Fruit fly (Drosophila melanogaster) whole organism, embryonic: ENCODE measurements around the gene CG12672.
A peak's percentile ranks its signal among the peaks of the same experiment; 100 is the strongest.

Experiments
- Adf1 ChIP-seq: fragments of 200-800 bp; sonication (Bioruptor generic); IDR thresholded peaks from 2 replicates; pipeline ENCODE4 v1.3.6; 2022; ENCODE audit warnings: missing biosample characterization, missing genetic modification characterization
- CG10366 ChIP-seq: fragments of 200-800 bp; sonication (Bioruptor generic); IDR thresholded peaks from 2 replicates; pipeline ENCODE4 v1.3.6; 2022; ENCODE audit warnings: missing biosample characterization, missing genetic modification characterization
- CG11695 ChIP-seq: fragments of 200-800 bp; sonication (Bioruptor generic); IDR thresholded peaks from 3 replicates; pipeline ENCODE4 v1.3.6; 2022; ENCODE audit warnings: missing biosample characterization, missing genetic modification characterization
- CG12236 ChIP-seq: fragments of 200-800 bp; sonication (Bioruptor generic); optimal IDR thresholded peaks from 2 replicates; lab custom pipeline; 2016; ENCODE audit warnings: missing biosample characterization, missing genetic modification characterization
- CG13894 ChIP-seq: fragments of 200-800 bp; sonication (Bioruptor generic); optimal IDR thresholded peaks from 3 replicates; lab custom pipeline; 2018; ENCODE audit warnings: missing biosample characterization, mild to moderate bottlenecking, missing genetic modification characterization, moderate library complexity
- CG14441 ChIP-seq: fragments of 200-800 bp; sonication (Bioruptor generic); IDR thresholded peaks from 2 replicates; pipeline ENCODE4 v1.3.6; 2022; ENCODE audit warnings: missing biosample characterization, missing genetic modification characterization
- CG15479 ChIP-seq: fragments of 200-800 bp; sonication (Bioruptor generic); optimal IDR thresholded peaks from 3 replicates; lab custom pipeline; 2019; ENCODE audit warnings: missing biosample characterization, mild to moderate bottlenecking, missing genetic modification characterization, moderate library complexity
- CG16779 ChIP-seq: fragments of 200-800 bp; sonication (Bioruptor generic); IDR thresholded peaks from 2 replicates; pipeline ENCODE4 v1.3.6; 2022; ENCODE audit warnings: missing biosample characterization, missing genetic modification characterization
- CG17568 ChIP-seq: fragments of 200-800 bp; sonication (Bioruptor generic); optimal IDR thresholded peaks from 2 replicates; lab custom pipeline; 2018; ENCODE audit warnings: missing biosample characterization, mild to moderate bottlenecking, missing genetic modification characterization, moderate library complexity
- CG1832 ChIP-seq: fragments of 200-800 bp; sonication (Bioruptor generic); optimal IDR thresholded peaks from 2 replicates; lab custom pipeline; 2017; ENCODE audit warnings: missing biosample characterization, mild to moderate bottlenecking, missing genetic modification characterization, inconsistent platforms
- CG31441 ChIP-seq: fragments of 200-800 bp; sonication (Bioruptor generic); IDR thresholded peaks from 2 replicates; pipeline ENCODE4 v1.3.6; 2022; ENCODE audit warnings: missing biosample characterization, missing genetic modification characterization
- CG32532 ChIP-seq: fragments of 200-800 bp; sonication (Bioruptor generic); IDR thresholded peaks from 2 replicates; pipeline ENCODE4 v1.3.6; 2022; ENCODE audit warnings: missing biosample characterization, missing genetic modification characterization
- CG34224 ChIP-seq: fragments of 200-800 bp; sonication (Bioruptor generic); IDR thresholded peaks from 3 replicates; pipeline ENCODE4 v1.3.6; 2022; ENCODE audit warnings: missing biosample characterization, missing genetic modification characterization; ENCODE audit not compliant: partially characterized antibody
- CG6813 ChIP-seq: fragments of 200-800 bp; sonication (Bioruptor generic); optimal IDR thresholded peaks from 2 replicates; lab custom pipeline; 2017; ENCODE audit warnings: missing biosample characterization, missing genetic modification characterization, mild to moderate bottlenecking, moderate library complexity, missing genetic modification reagents
- CG8765 ChIP-seq: fragments of 200-800 bp; sonication (Bioruptor generic); IDR thresholded peaks from 2 replicates; pipeline ENCODE4 v1.3.6; 2022; ENCODE audit warnings: missing biosample characterization, missing genetic modification characterization
- CTCF ChIP-seq: fragments of 200-800 bp; sonication (Bioruptor generic); optimal IDR thresholded peaks from 2 replicates; lab custom pipeline; 2017; ENCODE audit warnings: missing biosample characterization, mild to moderate bottlenecking, missing genetic modification characterization, moderate library complexity
- Deaf1 ChIP-seq: fragments of 200-800 bp; optimal IDR thresholded peaks from 3 replicates; lab custom pipeline; 2019; ENCODE audit warnings: missing biosample characterization, mild to moderate bottlenecking, missing genetic modification characterization, moderate library complexity
- Doc3 ChIP-seq: fragments of 200-800 bp; sonication (Bioruptor generic); IDR thresholded peaks from 3 replicates; pipeline ENCODE4 v1.3.6; 2022; ENCODE audit warnings: missing biosample characterization, missing genetic modification characterization; ENCODE audit not compliant: partially characterized antibody
- Ets65A ChIP-seq: fragments of 200-800 bp; sonication (Bioruptor generic); peaks from one replicate; lab custom pipeline; 2016; ENCODE audit warnings: missing biosample characterization, missing genetic modification characterization
- Fer1 ChIP-seq: fragments of 200-800 bp; sonication (Bioruptor generic); optimal IDR thresholded peaks from 2 replicates; lab custom pipeline; 2017; ENCODE audit warnings: missing biosample characterization, mild to moderate bottlenecking, missing genetic modification characterization
- Meics ChIP-seq: fragments of 200-800 bp; sonication (Bioruptor generic); optimal IDR thresholded peaks from 2 replicates; lab custom pipeline; 2017; ENCODE audit warnings: missing biosample characterization, mild to moderate bottlenecking, missing genetic modification characterization
- Myb ChIP-seq: fragments of 200-800 bp; sonication (Bioruptor generic); optimal IDR thresholded peaks from 2 replicates; lab custom pipeline; 2016; ENCODE audit warnings: missing biosample characterization, missing genetic modification characterization
- NC2β ChIP-seq: fragments of 200-800 bp; sonication (Bioruptor generic); optimal IDR thresholded peaks from 2 replicates; lab custom pipeline; 2016; ENCODE audit warnings: missing biosample characterization, missing genetic modification characterization
- Tbp ChIP-seq: fragments of >200 bp; optimal IDR thresholded peaks from 2 replicates; lab custom pipeline; 2018; ENCODE audit warnings: missing biosample characterization, missing genetic modification characterization
- Trl ChIP-seq, 3 experiments: fragments of >200 bp in 2 of 3; fragments of 200-800 bp in 1 of 3; sonication (Bioruptor generic) in 1 of 3; optimal IDR thresholded peaks; 2 replicates in 1 of 3; 3 replicates in 2 of 3; lab custom pipeline; 2016 to 2017; ENCODE audit warnings: missing biosample characterization in 1 of 3, missing genetic modification characterization in 1 of 3
- abd-A ChIP-seq: fragments of 200-800 bp; sonication (Bioruptor generic); optimal IDR thresholded peaks from 3 replicates; lab custom pipeline; 2019; ENCODE audit warnings: missing biosample characterization, mild to moderate bottlenecking, missing genetic modification characterization, moderate library complexity
- aop ChIP-seq: fragments of 200-800 bp; sonication (Bioruptor generic); IDR thresholded peaks from 2 replicates; pipeline ENCODE4 v1.3.6; 2022; ENCODE audit warnings: missing biosample characterization, missing genetic modification characterization
- chinmo ChIP-seq: fragments of 200-800 bp; sonication (Bioruptor generic); IDR thresholded peaks from 4 replicates; pipeline ENCODE4 v1.3.6; 2022; ENCODE audit warnings: missing biosample characterization, missing genetic modification characterization; ENCODE audit not compliant: partially characterized antibody
- ci ChIP-seq: fragments of 200-800 bp; sonication (Bioruptor generic); IDR thresholded peaks from 3 replicates; pipeline ENCODE4 v1.3.6; 2022; ENCODE audit warnings: missing biosample characterization, missing genetic modification characterization
- gcm ChIP-seq: fragments of 200-800 bp; sonication (Bioruptor generic); optimal IDR thresholded peaks from 2 replicates; lab custom pipeline; 2019; ENCODE audit warnings: missing biosample characterization, mild to moderate bottlenecking, missing genetic modification characterization, moderate library complexity
- gfzf ChIP-seq: fragments of 200-800 bp; sonication (Bioruptor generic); optimal IDR thresholded peaks from 2 replicates; lab custom pipeline; 2016; ENCODE audit warnings: missing biosample characterization, mild to moderate bottlenecking, missing genetic modification characterization, moderate library complexity
- hkb ChIP-seq, 2 experiments: fragments of 200-800 bp in 1 of 2; fragments of >200 bp in 1 of 2; sonication (Bioruptor generic) in 1 of 2; IDR thresholded peaks in 1 of 2; optimal IDR thresholded peaks in 1 of 2; 2 replicates each; pipeline versions ENCODE4 v1.3.6 to Lab custom; 2017 to 2022; ENCODE audit warnings: missing biosample characterization in 1 of 2, missing genetic modification characterization in 1 of 2
- nau ChIP-seq: fragments of 200-800 bp; sonication (Bioruptor generic); optimal IDR thresholded peaks from 3 replicates; lab custom pipeline; 2017; ENCODE audit warnings: missing biosample characterization, mild to moderate bottlenecking, missing genetic modification characterization, missing genetic modification reagents
- pho ChIP-seq: fragments of 200-800 bp; sonication (Bioruptor generic); optimal IDR thresholded peaks from 2 replicates; lab custom pipeline; 2016; ENCODE audit warnings: missing biosample characterization, missing genetic modification characterization
- pita ChIP-seq: fragments of 200-800 bp; sonication (Bioruptor generic); optimal IDR thresholded peaks from 2 replicates; lab custom pipeline; 2017; ENCODE audit warnings: missing biosample characterization, mild to moderate bottlenecking, missing genetic modification characterization
- scrt ChIP-seq: fragments of 200-800 bp; sonication (Bioruptor generic); optimal IDR thresholded peaks from 2 replicates; lab custom pipeline; 2018; ENCODE audit warnings: missing biosample characterization, mild to moderate bottlenecking, missing genetic modification characterization, moderate library complexity
- unc-4 ChIP-seq: fragments of 200-800 bp; sonication (Bioruptor generic); IDR thresholded peaks from 2 replicates; pipeline ENCODE4 v1.3.6; 2022; ENCODE audit warnings: missing biosample characterization, missing genetic modification characterization; ENCODE audit not compliant: partially characterized antibody
- vvl ChIP-seq: fragments of 200-800 bp; sonication (Bioruptor generic); IDR thresholded peaks from 2 replicates; pipeline ENCODE4 v1.3.6; 2022; ENCODE audit warnings: missing biosample characterization, missing genetic modification characterization

Gene CG12672

DNA sequence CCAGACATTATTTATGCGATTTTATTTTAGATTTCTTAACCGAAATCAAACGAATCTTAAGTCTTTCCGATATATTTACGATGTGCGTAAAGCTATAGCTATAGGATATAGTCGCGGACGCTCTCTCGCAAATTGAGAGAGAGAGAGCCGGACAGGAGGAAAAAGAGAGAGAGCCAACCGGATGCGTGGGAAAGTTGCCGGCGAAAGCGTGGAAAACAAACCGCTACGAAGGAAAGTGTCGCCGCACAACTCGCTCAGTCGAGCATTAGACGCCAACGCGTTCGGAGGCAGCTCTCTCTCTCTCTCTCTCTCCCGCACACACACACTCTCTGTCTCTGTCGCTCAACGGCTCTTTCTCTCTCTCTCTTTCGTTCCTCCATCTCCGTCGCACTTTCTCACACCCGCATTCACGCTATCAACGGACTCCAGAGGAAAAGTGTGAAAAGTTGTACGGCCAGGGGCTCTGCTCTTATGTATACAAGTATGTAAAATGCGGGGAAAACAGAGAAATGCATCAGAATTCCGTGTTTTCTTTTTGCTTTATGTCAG, 16.3 kb upstream of the CG12672 start, which contains the start of gene CG6867 (continued):
- TF ChIP-seq Meics (GFP tag; lab: Kevin White, UChicago) = no peak
- no peak for TF ChIP-seq CG8765 (GFP tag; lab: Robert Waterston, UW)
- TF ChIP-seq CG16779 = 0 out of 2 replicates have a peak, but pooled peaks have one; percentile 44
- TF ChIP-seq unc-4 = 0 out of 2 replicates have a peak, but pooled peaks have one; percentile 21
- no peak for TF ChIP-seq Doc3 (GFP tag; lab: Robert Waterston, UW)
- no peak for TF ChIP-seq aop (GFP tag; lab: Robert Waterston, UW)
- TF ChIP-seq CG1832 (GFP tag; lab: Kevin White, UChicago) = peak; percentile 81
- peak; percentile 61 to 73 for TF ChIP-seq Trl (optimal IDR thresholded peaks at IDR 0.05; lab: Kevin White, UChicago)
- peak; percentile 3 for TF ChIP-seq Trl (GFP tag; optimal IDR thresholded peaks at IDR 0.05; lab: Kevin White, UChicago)
- no peak for TF ChIP-seq Fer1 (GFP tag; lab: Kevin White, UChicago)
- no peak for TF ChIP-seq hkb (optimal IDR thresholded peaks at IDR 0.05; lab: Kevin White, UChicago)
- TF ChIP-seq hkb (GFP tag; IDR thresholded peaks at IDR 0.05; lab: Robert Waterston, UW) = no peak
- TF ChIP-seq vvl (GFP tag; lab: Robert Waterston, UW) = peak; percentile 25; the same call in 1 of the 2 replicates
- no peak for TF ChIP-seq CG10366 (GFP tag; lab: Robert Waterston, UW)
- TF ChIP-seq pho (GFP tag; lab: Kevin White, UChicago) = no peak
- TF ChIP-seq Ets65A = peak; percentile 16
- TF ChIP-seq ci = peak; percentile 54; the same call in 1 of the 3 replicates
- no peak for TF ChIP-seq CG11695 (GFP tag; lab: Robert Waterston, UW)
- peak; percentile 3 for TF ChIP-seq nau
- TF ChIP-seq Deaf1 (tag; lab: Kevin White, UChicago) = peak; percentile 71
- no peak for TF ChIP-seq CG17568 (GFP tag; lab: Kevin White, UChicago)
- TF ChIP-seq abd-A (tag; lab: Kevin White, UChicago) = peak; percentile 30
- 0 out of 2 replicates have a peak, but pooled peaks have one; percentile 16 for TF ChIP-seq CG32532
- no peak for TF ChIP-seq CG15479 (GFP tag; lab: Kevin White, UChicago)

DNA sequence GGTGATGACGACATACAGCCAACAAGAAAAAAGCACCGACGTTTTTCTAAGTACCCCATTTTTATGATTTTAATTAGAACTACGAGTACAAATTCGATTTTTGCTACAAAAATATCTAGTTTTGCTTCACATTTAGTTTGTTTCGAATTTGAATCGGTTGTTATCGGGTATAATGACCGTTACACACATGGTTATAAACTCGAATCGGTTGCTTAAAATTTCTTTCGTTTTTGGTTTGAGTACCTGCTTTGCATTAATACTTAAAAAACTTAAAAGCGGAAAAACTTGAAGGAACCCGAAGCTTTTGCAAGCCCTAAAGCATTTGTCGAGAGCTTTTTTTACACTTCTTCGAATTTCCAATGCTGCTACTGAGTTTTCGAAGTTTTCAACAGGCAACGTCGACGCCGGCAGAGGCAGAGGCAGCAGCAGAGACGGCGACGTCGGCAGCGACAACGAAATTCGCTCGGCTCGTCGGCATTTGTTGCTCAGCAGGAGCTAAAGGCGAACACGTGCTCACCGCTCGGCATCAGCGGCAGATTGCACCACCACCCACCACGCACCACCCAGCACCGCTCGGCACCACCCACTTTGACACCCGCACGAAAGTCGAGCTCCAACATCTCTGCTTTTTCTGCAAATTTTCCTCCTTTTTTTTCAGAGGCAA, 11.2 kb upstream of the CG12672 start:
- TF ChIP-seq CTCF (GFP tag; lab: Kevin White, UChicago) (peak; percentile 64), Adf1 (GFP tag; lab: Robert Waterston, UW) (peak; percentile 96), CG12236 (GFP tag; lab: Kevin White, UChicago) (no peak), chinmo (no peak), CG11695 (GFP tag; lab: Robert Waterston, UW) (no peak), pita (GFP tag; lab: Kevin White, UChicago) (peak; percentile 7), CG31441 (GFP tag; lab: Robert Waterston, UW) (no peak), NC2β (GFP tag; lab: Kevin White, UChicago) (no peak), Tbp (GFP tag; lab: Kevin White, UChicago) (no peak), gcm (no peak), CG14441 (GFP tag; lab: Robert Waterston, UW) (no peak), CG13894 (tag; lab: Kevin White, UChicago) (peak; percentile 65), Myb (GFP tag; lab: Kevin White, UChicago) (peak; percentile 88), Deaf1 (tag; lab: Kevin White, UChicago) (peak; percentile 93), CG6813 (GFP tag; lab: Kevin White, UChicago) (no peak), gfzf (GFP tag; lab: Kevin White, UChicago) (peak; percentile 15), scrt (GFP tag; lab: Kevin White, UChicago) (peak; percentile 88), CG34224 (GFP tag; lab: Robert Waterston, UW) (0 out of 3 replicates have a peak, but pooled peaks have one; percentile 24)
